Worm (Caenorhabditis elegans) whole organism, L1 larva: ENCODE data around the gene math-18.

Source experiments
- efl-3 ChIP-seq: fragments of 200-800 bp; sonication (Bioruptor generic); optimal IDR thresholded peaks from 2 replicates; lab custom pipeline; 2018; ENCODE audit warnings: mild to moderate bottlenecking, missing genetic modification characterization, missing compliant biosample characterization
- egl-13 ChIP-seq: sonication (generic microtip); optimal IDR thresholded peaks from 2 replicates; lab custom pipeline; 2016; ENCODE audit warnings: missing genotype, missing genetic modification reagents, missing genetic modification characterization, missing compliant biosample characterization
- fkh-10 ChIP-seq: sonication (generic microtip); optimal IDR thresholded peaks from 2 replicates; lab custom pipeline; 2017; ENCODE audit warnings: missing biosample characterization, missing genetic modification reagents, missing genetic modification characterization
- hpl-2 ChIP-seq: fragments of 150-350 bp; optimal IDR thresholded peaks from 2 replicates; lab custom pipeline; 2014; ENCODE audit warnings: missing biosample characterization, missing genetic modification reagents, missing genetic modification characterization
- jun-1 ChIP-seq: fragments of 150-350 bp; optimal IDR thresholded peaks from 2 replicates; lab custom pipeline; 2014; ENCODE audit warnings: missing biosample characterization, missing genetic modification reagents, missing genetic modification characterization
- lsy-2 ChIP-seq, 2 experiments: fragments of 150-350 bp; optimal IDR thresholded peaks; 2 replicates each; lab custom pipeline; 2014; ENCODE audit warnings: missing biosample characterization in 2 of 2, missing genetic modification characterization in 2 of 2
- sptf-1 ChIP-seq: fragments of 150-350 bp; optimal IDR thresholded peaks from 2 replicates; lab custom pipeline; 2014; ENCODE audit warnings: missing biosample characterization, missing genetic modification characterization
- unc-86 ChIP-seq: sonication (generic microtip); optimal IDR thresholded peaks from 2 replicates; lab custom pipeline; 2016; ENCODE audit warnings: missing genetic modification characterization, missing compliant biosample characterization

ce11 chrII:2195541-2195940 lies 41.7 kb downstream of the math-18 start:
- no peak for TF ChIP-seq sptf-1 (tag; lab: Kevin White, UChicago)
- TF ChIP-seq fkh-10 (GFP tag; lab: Kevin White, UChicago): peak; percentile 45
- TF ChIP-seq egl-13: no peak
- TF ChIP-seq unc-86 (tag; lab: Kevin White, UChicago): peak; percentile 12
- TF ChIP-seq efl-3 (GFP tag; lab: Kevin White, UChicago): no peak
- TF ChIP-seq jun-1 (tag; lab: Kevin White, UChicago): no peak
- no peak for TF ChIP-seq hpl-2 (GFP tag; lab: Kevin White, UChicago)
- peak; percentile 50 to 77 for TF ChIP-seq lsy-2 (tag; optimal IDR thresholded peaks at IDR 0.05; lab: Kevin White, UChicago)
